Fruit fly (Drosophila melanogaster): ENCODE results near the gene H15.

The H15 gene

DNA sequence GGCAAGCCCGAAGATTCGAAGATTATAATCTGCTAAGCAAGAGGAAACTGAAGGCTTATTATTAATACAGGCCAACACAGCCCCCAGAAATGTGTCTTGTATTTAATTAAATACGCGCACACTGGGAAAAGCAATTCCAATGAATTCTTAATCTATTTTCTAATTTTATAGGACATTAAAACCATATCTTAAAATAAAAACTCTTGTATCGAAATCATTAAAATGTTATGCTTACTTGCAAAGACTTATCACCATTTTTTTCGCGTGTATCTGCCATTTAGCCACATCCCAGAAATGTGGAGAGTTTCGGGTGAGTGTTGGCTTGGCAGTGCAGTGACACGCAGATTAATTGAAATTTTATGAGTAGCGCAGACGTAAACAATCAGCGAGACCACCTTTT lies 36.1 kb upstream of the H15 start:
- TF ChIP-seq Abd-B (GFP tag; optimal IDR thresholded peaks at IDR 0.05) (no peak), GATAd (GFP tag; optimal IDR thresholded peaks at IDR 0.05) (no peak), Myc (optimal IDR thresholded peaks at IDR 0.05) (no peak), jim (GFP tag; optimal IDR thresholded peaks at IDR 0.05) (no peak), dl (GFP tag; optimal IDR thresholded peaks at IDR 0.05; ENCODE audit: insufficient read depth in 1 of 2, partially characterized antibody in 2 of 2) (no peak), Mio (GFP tag; optimal IDR thresholded peaks at IDR 0.05) (no peak), dsf (GFP tag; optimal IDR thresholded peaks at IDR 0.05; ENCODE audit: borderline replicate concordance) (no peak)

DNA sequence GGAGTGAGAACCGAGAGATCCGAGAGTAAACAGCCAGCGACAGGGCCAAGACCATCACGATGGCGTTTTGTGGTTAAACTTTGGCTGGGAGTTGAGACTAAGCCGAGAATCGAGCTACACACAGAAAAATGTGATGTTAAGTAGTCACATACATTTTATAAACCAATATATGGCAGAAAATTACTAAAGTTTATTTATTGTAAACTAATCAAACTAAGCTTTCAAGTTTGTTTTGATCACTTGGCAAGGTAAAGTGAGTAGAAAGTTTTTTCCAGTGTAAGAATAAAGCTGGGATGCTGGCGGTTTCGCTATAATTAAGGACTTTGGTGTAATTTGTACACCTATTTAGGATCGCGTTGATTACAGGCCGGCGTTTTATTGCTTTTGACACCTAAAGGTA lies 31.5 kb upstream of the H15 start:
- TF ChIP-seq dl (GFP tag; optimal IDR thresholded peaks at IDR 0.05; ENCODE audit: insufficient read depth in 1 of 2, partially characterized antibody in 2 of 2) (no peak), dmrt93B (GFP tag; optimal IDR thresholded peaks at IDR 0.05) (no peak), CrebA (GFP tag; optimal IDR thresholded peaks at IDR 0.05; ENCODE audit: borderline replicate concordance) (no peak), HLH106 (tag; optimal IDR thresholded peaks at IDR 0.05) (peak; percentile 48), Vsx2 (GFP tag; optimal IDR thresholded peaks at IDR 0.05; ENCODE audit: partially characterized antibody) (no peak), pan (optimal IDR thresholded peaks at IDR 0.05) (no peak), Dfd (GFP tag; optimal IDR thresholded peaks at IDR 0.05) (no peak), tai (GFP tag; optimal IDR thresholded peaks at IDR 0.05) (no peak), h (GFP tag; optimal IDR thresholded peaks at IDR 0.05) (peak; percentile 54), Abd-B (GFP tag; optimal IDR thresholded peaks at IDR 0.05) (no peak), Dif (GFP tag; optimal IDR thresholded peaks at IDR 0.05; ENCODE audit: partially characterized antibody) (no peak), dsf (GFP tag; optimal IDR thresholded peaks at IDR 0.05; ENCODE audit: borderline replicate concordance) (no peak), Mio (GFP tag; optimal IDR thresholded peaks at IDR 0.05) (no peak), jim (GFP tag; optimal IDR thresholded peaks at IDR 0.05) (no peak), ey (GFP tag; optimal IDR thresholded peaks at IDR 0.05) (peak; percentile 45), rgr (GFP tag; optimal IDR thresholded peaks at IDR 0.05) (peak; percentile 34), woc (GFP tag; optimal IDR thresholded peaks at IDR 0.05) (peak; percentile 9), psq (GFP tag; optimal IDR thresholded peaks at IDR 0.05) (peak; percentile 32), OdsH (GFP tag; optimal IDR thresholded peaks at IDR 0.05) (peak; percentile 49), Hr83 (GFP tag; optimal IDR thresholded peaks at IDR 0.05; ENCODE audit: poor library complexity, severe bottlenecking) (no peak), Sp1 (GFP tag; optimal IDR thresholded peaks at IDR 0.05) (peak; percentile 30), lola (GFP tag; optimal IDR thresholded peaks at IDR 0.05) (no peak), fru (GFP tag; optimal IDR thresholded peaks at IDR 0.05) (peak; percentile 46), Rel (GFP tag; optimal IDR thresholded peaks at IDR 0.05) (no peak), Rel (tag; optimal IDR thresholded peaks at IDR 0.05) (no peak), GATAd (GFP tag; optimal IDR thresholded peaks at IDR 0.05) (no peak), Myc (optimal IDR thresholded peaks at IDR 0.05) (no peak), CG32264 (GFP tag; optimal IDR thresholded peaks at IDR 0.05) (no peak), brk (GFP tag; optimal IDR thresholded peaks at IDR 0.05) (no peak), N (GFP tag; optimal IDR thresholded peaks at IDR 0.05) (no peak), sage (GFP tag; optimal IDR thresholded peaks at IDR 0.05) (no peak), Jra (GFP tag; optimal IDR thresholded peaks at IDR 0.05) (no peak), foxo (GFP tag; optimal IDR thresholded peaks at IDR 0.05) (peak in 1 of 2 experiments; percentile 54), br (GFP tag; optimal IDR thresholded peaks at IDR 0.05) (peak; percentile 26), sv (GFP tag; optimal IDR thresholded peaks at IDR 0.05) (no peak), usp (GFP tag; optimal IDR thresholded peaks at IDR 0.05) (no peak), CG9705 (GFP tag; optimal IDR thresholded peaks at IDR 0.05) (no peak), Hr78 (GFP tag; optimal IDR thresholded peaks at IDR 0.05) (no peak), Hnf4 (GFP tag; optimal IDR thresholded peaks at IDR 0.05) (peak; percentile 31)

DNA sequence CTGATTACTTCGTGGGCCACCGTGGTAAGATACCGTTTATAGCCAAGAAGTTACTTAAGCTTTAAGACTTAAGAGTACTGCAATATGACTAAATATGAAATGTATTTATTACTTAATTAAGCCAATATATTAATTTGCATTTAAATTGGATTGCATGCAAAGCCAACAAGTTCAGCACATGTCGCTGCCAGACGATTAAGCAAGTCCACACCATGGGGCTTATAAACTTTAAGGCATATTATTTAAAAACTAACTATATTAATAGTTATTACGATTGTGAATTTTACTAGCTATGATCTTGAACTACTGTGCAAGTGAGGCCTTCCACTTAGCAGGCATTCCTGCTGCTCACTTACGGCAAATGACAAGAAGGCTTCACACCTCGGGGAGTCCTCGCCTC lies 29.9 kb upstream of the H15 start:
- TF ChIP-seq Sp1 (GFP tag; optimal IDR thresholded peaks at IDR 0.05) (no peak), CrebA (GFP tag; optimal IDR thresholded peaks at IDR 0.05; ENCODE audit: borderline replicate concordance) (no peak), Hr78 (GFP tag; optimal IDR thresholded peaks at IDR 0.05) (no peak), h (GFP tag; optimal IDR thresholded peaks at IDR 0.05) (no peak), sv (GFP tag; optimal IDR thresholded peaks at IDR 0.05) (no peak), Rel (GFP tag; optimal IDR thresholded peaks at IDR 0.05) (no peak), Rel (tag; optimal IDR thresholded peaks at IDR 0.05) (no peak), Abd-B (GFP tag; optimal IDR thresholded peaks at IDR 0.05) (no peak), foxo (GFP tag; optimal IDR thresholded peaks at IDR 0.05) (no peak)
